Fruit fly (Drosophila melanogaster): ENCODE results near the gene para.

DNA sequence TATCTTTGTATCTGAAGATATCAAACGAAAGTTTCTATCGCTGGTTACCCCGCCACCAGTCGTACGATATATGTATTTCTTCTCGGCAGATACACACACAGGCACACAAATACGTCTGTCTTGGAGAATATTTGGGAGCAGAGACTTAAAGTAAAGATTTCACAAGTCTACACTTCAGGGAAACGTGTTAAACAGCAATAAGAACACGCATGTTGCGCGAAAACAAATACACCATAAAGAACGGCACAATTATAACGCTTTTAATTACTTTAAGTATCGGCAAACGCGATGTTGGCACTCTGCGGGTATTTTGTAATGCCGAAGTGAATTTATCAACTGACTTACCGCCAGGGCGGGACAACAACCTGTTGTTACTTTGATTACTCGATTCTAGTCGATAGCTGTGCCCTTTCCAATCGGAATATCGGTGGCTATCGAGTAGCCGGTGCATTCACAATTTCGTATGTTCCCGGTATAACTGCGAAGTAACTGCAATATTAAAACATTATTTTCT, 110.9 kb downstream of the para start, which contains the start of gene AnxB11:
- TF ChIP-seq Hmx (GFP tag; optimal IDR thresholded peaks at IDR 0.05) = no peak
- no peak for TF ChIP-seq CG18764 (GFP tag; optimal IDR thresholded peaks at IDR 0.05)
- no peak for TF ChIP-seq ap (GFP tag; IDR thresholded peaks at IDR 0.05)
- no peak for TF ChIP-seq gsb-n (tag; optimal IDR thresholded peaks at IDR 0.05)
- TF ChIP-seq h (optimal IDR thresholded peaks at IDR 0.05) = no peak
- no peak for TF ChIP-seq Spps (tag; optimal IDR thresholded peaks at IDR 0.05)
- no peak for TF ChIP-seq usp (GFP tag; optimal IDR thresholded peaks at IDR 0.05)
- no peak for TF ChIP-seq br (optimal IDR thresholded peaks at IDR 0.05)
- no peak for TF ChIP-seq Lim3 (GFP tag; IDR thresholded peaks at IDR 0.05)
- TF ChIP-seq CG10431 (GFP tag; optimal IDR thresholded peaks at IDR 0.05) = no peak

All from whole organism, embryonic.